1 fruit fly cellular context compared by ENCODE assay signal in the genomic region with DNA sequence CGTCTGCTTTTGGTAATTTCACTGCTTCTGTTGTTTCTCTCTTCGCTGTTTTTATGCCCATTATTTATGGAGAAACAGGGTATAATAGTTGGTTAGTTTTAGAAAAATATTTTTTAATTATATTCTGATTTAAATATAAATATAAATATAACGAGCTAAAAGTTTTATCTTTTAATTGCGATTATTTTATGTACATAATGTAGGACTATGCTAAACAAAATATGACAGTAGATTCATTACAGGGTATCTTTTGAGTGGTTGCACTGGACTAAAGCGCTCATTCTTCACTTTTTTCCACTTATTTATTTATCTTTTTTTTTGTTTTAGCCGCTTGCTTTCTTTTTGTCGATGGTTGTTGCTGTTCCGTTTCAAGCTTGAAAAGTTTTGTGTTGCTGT.
TF ChIP-seq lines count a peak whose summit lies in the region.

No protein-coding gene starts in this region.

TF ChIP-seq in whole organism, embryonic, 481 proteins besides CTCF, POLR2A, EP300 and RAD21 (continued from another document and continues in another):
- TF ChIP-seq nom (GFP tag; optimal IDR thresholded peaks at IDR 0.05; lab: Kevin White, UChicago) = peak; percentile 1
- TF ChIP-seq CG10462 (GFP tag; optimal IDR thresholded peaks at IDR 0.05; lab: Kevin White, UChicago) = no peak
- TF ChIP-seq CG42726 (GFP tag; IDR thresholded peaks at IDR 0.05; lab: Robert Waterston, UW; ENCODE audit: partially characterized antibody) = no peak
- no peak for TF ChIP-seq CG15601 (tag; optimal IDR thresholded peaks at IDR 0.05; lab: Kevin White, UChicago)
- TF ChIP-seq CG10543 (GFP tag; optimal IDR thresholded peaks at IDR 0.05; lab: Kevin White, UChicago) = no peak
- peak; percentile 25; the same call in 1 of the 2 replicates for TF ChIP-seq CG17328 (GFP tag; IDR thresholded peaks at IDR 0.05; lab: Robert Waterston, UW)
- no peak for TF ChIP-seq Dp (GFP tag; optimal IDR thresholded peaks at IDR 0.05; lab: Kevin White, UChicago)
- TF ChIP-seq CG15514 (GFP tag; optimal IDR thresholded peaks at IDR 0.05; lab: Kevin White, UChicago) = no peak
- TF ChIP-seq CG9876 (GFP tag; optimal IDR thresholded peaks at IDR 0.05; lab: Kevin White, UChicago) = no peak
- no peak for TF ChIP-seq CG8281 (tag; optimal IDR thresholded peaks at IDR 0.05; lab: Kevin White, UChicago)
- TF ChIP-seq jing (GFP tag; optimal IDR thresholded peaks at IDR 0.05; lab: Kevin White, UChicago) = no peak
- TF ChIP-seq Myb (GFP tag; optimal IDR thresholded peaks at IDR 0.05; lab: Kevin White, UChicago) = no peak
- TF ChIP-seq tap (tag; optimal IDR thresholded peaks at IDR 0.05; lab: Kevin White, UChicago) = peak; percentile 25
- no peak for TF ChIP-seq CG11093 (GFP tag; IDR thresholded peaks at IDR 0.05; lab: Robert Waterston, UW)
- no peak for TF ChIP-seq Hr78 (GFP tag; optimal IDR thresholded peaks at IDR 0.05; lab: Kevin White, UChicago)
- no peak for TF ChIP-seq Max (GFP tag; optimal IDR thresholded peaks at IDR 0.05; lab: Kevin White, UChicago)
- no peak for TF ChIP-seq CG16863 (GFP tag; optimal IDR thresholded peaks at IDR 0.05; lab: Kevin White, UChicago)
- no peak for TF ChIP-seq CG10321 (GFP tag; IDR thresholded peaks at IDR 0.05; lab: Robert Waterston, UW)
- TF ChIP-seq rib (GFP tag; IDR thresholded peaks at IDR 0.05; lab: Robert Waterston, UW) = no peak
- TF ChIP-seq HLH4C (GFP tag; IDR thresholded peaks at IDR 0.05; lab: Robert Waterston, UW; ENCODE audit: partially characterized antibody) = no peak
- TF ChIP-seq sd (tag; optimal IDR thresholded peaks at IDR 0.05; lab: Kevin White, UChicago) = peak; percentile 6
- TF ChIP-seq CG13624 (GFP tag; optimal IDR thresholded peaks at IDR 0.05; lab: Kevin White, UChicago) = no peak
- peak; percentile 63 for TF ChIP-seq ttk (GFP tag; IDR thresholded peaks at IDR 0.05; lab: Robert Waterston, UW)
- no peak for TF ChIP-seq sna (GFP tag; IDR thresholded peaks at IDR 0.05; lab: Robert Waterston, UW; ENCODE audit: partially characterized antibody)
- peak; percentile 51 for TF ChIP-seq CG10267 (tag; optimal IDR thresholded peaks at IDR 0.05; lab: Kevin White, UChicago)
- no peak for TF ChIP-seq HLHmδ (GFP tag; optimal IDR thresholded peaks at IDR 0.05; lab: Kevin White, UChicago)
- no peak for TF ChIP-seq CG1647 (GFP tag; optimal IDR thresholded peaks at IDR 0.05; lab: Kevin White, UChicago)
- TF ChIP-seq gfzf (GFP tag; optimal IDR thresholded peaks at IDR 0.05; lab: Kevin White, UChicago) = no peak
- TF ChIP-seq zf30C (GFP tag; optimal IDR thresholded peaks at IDR 0.05; lab: Kevin White, UChicago) = no peak
- peak; percentile 21 for TF ChIP-seq Abd-B (GFP tag; optimal IDR thresholded peaks at IDR 0.05; lab: Kevin White, UChicago)
- no peak for TF ChIP-seq CG1603 (tag; optimal IDR thresholded peaks at IDR 0.05; lab: Kevin White, UChicago)
- TF ChIP-seq unpg (GFP tag; optimal IDR thresholded peaks at IDR 0.05; lab: Kevin White, UChicago) = peak; percentile 48
- TF ChIP-seq odd (GFP tag; optimal IDR thresholded peaks at IDR 0.05; lab: Kevin White, UChicago) = peak; percentile 17
- no peak for TF ChIP-seq HmgD (GFP tag; optimal IDR thresholded peaks at IDR 0.05; lab: Kevin White, UChicago)
- no peak for TF ChIP-seq Fer2 (tag; optimal IDR thresholded peaks at IDR 0.05; lab: Kevin White, UChicago)
- no peak for TF ChIP-seq Usf (GFP tag; optimal IDR thresholded peaks at IDR 0.05; lab: Kevin White, UChicago)
- TF ChIP-seq ham (GFP tag; IDR thresholded peaks at IDR 0.05; lab: Robert Waterston, UW) = no peak
- TF ChIP-seq CG6813 (GFP tag; optimal IDR thresholded peaks at IDR 0.05; lab: Kevin White, UChicago) = no peak
- TF ChIP-seq az2 (GFP tag; optimal IDR thresholded peaks at IDR 0.05; lab: Kevin White, UChicago) = peak; percentile 31
- TF ChIP-seq ci (GFP tag; IDR thresholded peaks at IDR 0.05; lab: Robert Waterston, UW) = peak; percentile 74; the same call in 2 of the 3 replicates
- no peak for TF ChIP-seq CG5953 (GFP tag; IDR thresholded peaks at IDR 0.05; lab: Robert Waterston, UW)
- TF ChIP-seq CG7839 (tag; optimal IDR thresholded peaks at IDR 0.05; lab: Kevin White, UChicago) = peak; percentile 66
- TF ChIP-seq Jarid2 (GFP tag; optimal IDR thresholded peaks at IDR 0.05; lab: Kevin White, UChicago) = no peak
- peak; percentile 14 for TF ChIP-seq Meics (GFP tag; optimal IDR thresholded peaks at IDR 0.05; lab: Kevin White, UChicago)
- peak; percentile 40 for TF ChIP-seq fd96Cb (tag; optimal IDR thresholded peaks at IDR 0.05; lab: Kevin White, UChicago)
- TF ChIP-seq scrt (GFP tag; optimal IDR thresholded peaks at IDR 0.05; lab: Kevin White, UChicago) = no peak
- TF ChIP-seq CG7357 (GFP tag; IDR thresholded peaks at IDR 0.05; lab: Robert Waterston, UW) = no peak
- TF ChIP-seq Med (GFP tag; lab: Kevin White, UChicago) = peak; percentile 2
- no peak for TF ChIP-seq CG13894 (tag; optimal IDR thresholded peaks at IDR 0.05; lab: Kevin White, UChicago)
- TF ChIP-seq inv (GFP tag; IDR thresholded peaks at IDR 0.05; lab: Robert Waterston, UW; ENCODE audit: partially characterized antibody) = no peak
- 0 out of 2 replicates have a peak, but pooled peaks have one; percentile 21 for TF ChIP-seq CG10959 (GFP tag; IDR thresholded peaks at IDR 0.05; lab: Robert Waterston, UW)
- no peak for TF ChIP-seq NFAT (GFP tag; IDR thresholded peaks at IDR 0.05; lab: Robert Waterston, UW)
- TF ChIP-seq h (optimal IDR thresholded peaks at IDR 0.05; lab: Kevin White, UChicago) = no peak
- no peak for TF ChIP-seq so (GFP tag; IDR thresholded peaks at IDR 0.05; lab: Robert Waterston, UW)
- TF ChIP-seq Oli (tag; optimal IDR thresholded peaks at IDR 0.05; lab: Kevin White, UChicago) = peak; percentile 50
- TF ChIP-seq Ada2b (GFP tag; IDR thresholded peaks at IDR 0.05; lab: Robert Waterston, UW) = no peak
- TF ChIP-seq ro (GFP tag; IDR thresholded peaks at IDR 0.05; lab: Robert Waterston, UW) = no peak
- no peak for TF ChIP-seq CG18599 (GFP tag; optimal IDR thresholded peaks at IDR 0.05; lab: Kevin White, UChicago)
- no peak for TF ChIP-seq nau (GFP tag; optimal IDR thresholded peaks at IDR 0.05; lab: Kevin White, UChicago)
- no peak for TF ChIP-seq danr (GFP tag; IDR thresholded peaks at IDR 0.05; lab: Robert Waterston, UW)
- no peak for TF ChIP-seq trem (tag; optimal IDR thresholded peaks at IDR 0.05; lab: Kevin White, UChicago)
- TF ChIP-seq CG7963 (GFP tag; IDR thresholded peaks at IDR 0.05; lab: Robert Waterston, UW; ENCODE audit: partially characterized antibody) = no peak
- TF ChIP-seq CG8478 (optimal IDR thresholded peaks at IDR 0.05; lab: Kevin White, UChicago) = no peak
- no peak for TF ChIP-seq Adf1 (GFP tag; IDR thresholded peaks at IDR 0.05; lab: Robert Waterston, UW)
- TF ChIP-seq CG14441 (GFP tag; IDR thresholded peaks at IDR 0.05; lab: Robert Waterston, UW) = peak; percentile 34
- TF ChIP-seq CG12391 (tag; optimal IDR thresholded peaks at IDR 0.05; lab: Kevin White, UChicago) = peak; percentile 70
- TF ChIP-seq CG15269 (tag; optimal IDR thresholded peaks at IDR 0.05; lab: Kevin White, UChicago) = peak; percentile 69
- no peak for TF ChIP-seq CG17612 (GFP tag; IDR thresholded peaks at IDR 0.05; lab: Robert Waterston, UW)
- no peak for TF ChIP-seq Mrtf (GFP tag; IDR thresholded peaks at IDR 0.05; lab: Robert Waterston, UW)
- TF ChIP-seq CG2116 (GFP tag; optimal IDR thresholded peaks at IDR 0.05; lab: Kevin White, UChicago) = peak; percentile 12
- TF ChIP-seq CG6272 (GFP tag; IDR thresholded peaks at IDR 0.05; lab: Robert Waterston, UW) = no peak
- TF ChIP-seq Camta (GFP tag; optimal IDR thresholded peaks at IDR 0.05; lab: Kevin White, UChicago) = no peak
- TF ChIP-seq CG13424 (tag; optimal IDR thresholded peaks at IDR 0.05; lab: Kevin White, UChicago) = peak; percentile 43
- peak; percentile 12 for TF ChIP-seq CG4820 (GFP tag; optimal IDR thresholded peaks at IDR 0.05; lab: Kevin White, UChicago)
- peak; percentile 80 for TF ChIP-seq dmrt99B (tag; optimal IDR thresholded peaks at IDR 0.05; lab: Kevin White, UChicago)
- peak; percentile 26 for TF ChIP-seq HHEX (GFP tag; optimal IDR thresholded peaks at IDR 0.05; lab: Kevin White, UChicago)
- TF ChIP-seq klu (GFP tag; IDR thresholded peaks at IDR 0.05; lab: Robert Waterston, UW) = no peak
- no peak for TF ChIP-seq org-1 (GFP tag; optimal IDR thresholded peaks at IDR 0.05; lab: Kevin White, UChicago)
- TF ChIP-seq CG13123 (GFP tag; optimal IDR thresholded peaks at IDR 0.05; lab: Kevin White, UChicago) = no peak
- TF ChIP-seq chif (GFP tag; optimal IDR thresholded peaks at IDR 0.05; lab: Kevin White, UChicago) = no peak
- TF ChIP-seq Tbp (GFP tag; optimal IDR thresholded peaks at IDR 0.05; lab: Kevin White, UChicago) = no peak
- peak; percentile 40 for TF ChIP-seq lab (GFP tag; optimal IDR thresholded peaks at IDR 0.05; lab: Kevin White, UChicago)
- TF ChIP-seq CG4707 (GFP tag; optimal IDR thresholded peaks at IDR 0.05; lab: Kevin White, UChicago) = no peak
- no peak for TF ChIP-seq cad (GFP tag; optimal IDR thresholded peaks at IDR 0.05; lab: Kevin White, UChicago)
- TF ChIP-seq Vsx1 (GFP tag; optimal IDR thresholded peaks at IDR 0.05; lab: Kevin White, UChicago) = no peak
- no peak for TF ChIP-seq CG1024 (GFP tag; IDR thresholded peaks at IDR 0.05; lab: Robert Waterston, UW)
- TF ChIP-seq CG14965 (GFP tag; optimal IDR thresholded peaks at IDR 0.05; lab: Kevin White, UChicago; ENCODE audit: borderline replicate concordance) = no peak
- no peak for TF ChIP-seq CG8944 (GFP tag; optimal IDR thresholded peaks at IDR 0.05; lab: Kevin White, UChicago)
- no peak for TF ChIP-seq CG6854 (GFP tag; optimal IDR thresholded peaks at IDR 0.05; lab: Kevin White, UChicago)
- TF ChIP-seq CG17802 (tag; optimal IDR thresholded peaks at IDR 0.05; lab: Kevin White, UChicago) = no peak
- TF ChIP-seq CG12219 (GFP tag; optimal IDR thresholded peaks at IDR 0.05; lab: Kevin White, UChicago) = no peak
- peak; percentile 6 for TF ChIP-seq tio (GFP tag; optimal IDR thresholded peaks at IDR 0.05; lab: Kevin White, UChicago)
- no peak for TF ChIP-seq CG16779 (GFP tag; IDR thresholded peaks at IDR 0.05; lab: Robert Waterston, UW)
- TF ChIP-seq vnd (GFP tag; IDR thresholded peaks at IDR 0.05; lab: Robert Waterston, UW; ENCODE audit: partially characterized antibody) = no peak
- TF ChIP-seq Asciz (GFP tag; optimal IDR thresholded peaks at IDR 0.05; lab: Kevin White, UChicago) = peak; percentile 33
- no peak for TF ChIP-seq gsb (GFP tag; IDR thresholded peaks at IDR 0.05; lab: Robert Waterston, UW)
- no peak for TF ChIP-seq gt (GFP tag; IDR thresholded peaks at IDR 0.05; lab: Robert Waterston, UW)
- TF ChIP-seq dimm (GFP tag; IDR thresholded peaks at IDR 0.05; lab: Robert Waterston, UW) = peak; percentile 24; the same call in 1 of the 2 replicates
- TF ChIP-seq Atf6 (GFP tag; IDR thresholded peaks at IDR 0.05; lab: Robert Waterston, UW) = peak; percentile 58; the same call in 1 of the 2 replicates
- no peak for TF ChIP-seq ems (GFP tag; optimal IDR thresholded peaks at IDR 0.05; lab: Kevin White, UChicago)
- TF ChIP-seq CG11723 (GFP tag; optimal IDR thresholded peaks at IDR 0.05; lab: Kevin White, UChicago) = no peak
- peak; percentile 23 for TF ChIP-seq CG10654 (GFP tag; optimal IDR thresholded peaks at IDR 0.05; lab: Kevin White, UChicago)
- no peak for TF ChIP-seq bowl (GFP tag; IDR thresholded peaks at IDR 0.05; lab: Robert Waterston, UW)
- no peak for TF ChIP-seq Bdp1 (GFP tag; optimal IDR thresholded peaks at IDR 0.05; lab: Kevin White, UChicago)
- peak; percentile 50; the same call in 2 of the 3 replicates for TF ChIP-seq CG11695 (GFP tag; IDR thresholded peaks at IDR 0.05; lab: Robert Waterston, UW)
- peak; percentile 56 for TF ChIP-seq CG30403 (GFP tag; optimal IDR thresholded peaks at IDR 0.05; lab: Kevin White, UChicago)
- TF ChIP-seq CG34224 (GFP tag; IDR thresholded peaks at IDR 0.05; lab: Robert Waterston, UW; ENCODE audit: partially characterized antibody) = no peak
- TF ChIP-seq Gug (GFP tag; IDR thresholded peaks at IDR 0.05; lab: Robert Waterston, UW) = no peak
- no peak for TF ChIP-seq bab2 (GFP tag; optimal IDR thresholded peaks at IDR 0.05; lab: Kevin White, UChicago)
- TF ChIP-seq dati (GFP tag; IDR thresholded peaks at IDR 0.05; lab: Robert Waterston, UW) = no peak
- no peak for TF ChIP-seq MTF-1 (GFP tag; optimal IDR thresholded peaks at IDR 0.05; lab: Kevin White, UChicago; ENCODE audit: borderline replicate concordance)
- peak; percentile 20 for TF ChIP-seq CG5180 (GFP tag; optimal IDR thresholded peaks at IDR 0.05; lab: Kevin White, UChicago)
- TF ChIP-seq Rx (GFP tag; IDR thresholded peaks at IDR 0.05; lab: Robert Waterston, UW) = no peak
- peak; percentile 6 for TF ChIP-seq CG1602 (GFP tag; optimal IDR thresholded peaks at IDR 0.05; lab: Kevin White, UChicago)
- TF ChIP-seq CkIIα-i1 (GFP tag; IDR thresholded peaks at IDR 0.05; lab: Robert Waterston, UW) = no peak
- no peak for TF ChIP-seq amos (GFP tag; IDR thresholded peaks at IDR 0.05; lab: Robert Waterston, UW; ENCODE audit: partially characterized antibody)
- no peak for TF ChIP-seq CG11696 (GFP tag; IDR thresholded peaks at IDR 0.05; lab: Robert Waterston, UW)
- TF ChIP-seq CG1792 (GFP tag; optimal IDR thresholded peaks at IDR 0.05; lab: Kevin White, UChicago) = no peak
- TF ChIP-seq ara (GFP tag; IDR thresholded peaks at IDR 0.05; lab: Robert Waterston, UW) = no peak
- no peak for TF ChIP-seq Dfd (GFP tag; optimal IDR thresholded peaks at IDR 0.05; lab: Kevin White, UChicago)
- no peak for TF ChIP-seq p53 (GFP tag; optimal IDR thresholded peaks at IDR 0.05; lab: Kevin White, UChicago)
- TF ChIP-seq CG6765 (GFP tag; optimal IDR thresholded peaks at IDR 0.05; lab: Kevin White, UChicago) = no peak
- TF ChIP-seq pb (GFP tag; optimal IDR thresholded peaks at IDR 0.05; lab: Kevin White, UChicago) = no peak
- no peak for TF ChIP-seq CG3838 (GFP tag; optimal IDR thresholded peaks at IDR 0.05; lab: Kevin White, UChicago)
- no peak for TF ChIP-seq her (GFP tag; optimal IDR thresholded peaks at IDR 0.05; lab: Kevin White, UChicago)
- TF ChIP-seq Kr (GFP tag; optimal IDR thresholded peaks at IDR 0.05; lab: Kevin White, UChicago) = no peak
- TF ChIP-seq Dek (tag; optimal IDR thresholded peaks at IDR 0.05; lab: Kevin White, UChicago) = peak; percentile 21
- TF ChIP-seq CG7271 (tag; optimal IDR thresholded peaks at IDR 0.05; lab: Kevin White, UChicago) = no peak
- TF ChIP-seq peb (GFP tag; IDR thresholded peaks at IDR 0.05; lab: Robert Waterston, UW) = no peak
- no peak for TF ChIP-seq BEAF-32 (GFP tag; optimal IDR thresholded peaks at IDR 0.05; lab: Kevin White, UChicago)
- TF ChIP-seq salm (tag; optimal IDR thresholded peaks at IDR 0.05; lab: Kevin White, UChicago) = peak; percentile 4
- TF ChIP-seq ERR (GFP tag; optimal IDR thresholded peaks at IDR 0.05; lab: Kevin White, UChicago) = no peak
